Worm (Caenorhabditis elegans) whole organism, late embryonic: Measurements from ENCODE around the gene F19G12.9.

Experiments used
- ceh-45 ChIP-seq: fragments of 200-800 bp; sonication (Bioruptor generic); IDR thresholded peaks from 2 replicates; pipeline ENCODE4 v1.3.6; 2022; ENCODE audit warnings: missing genetic modification reagents, missing genetic modification characterization, missing compliant biosample characterization
- nhr-11 ChIP-seq: fragments of 150-350 bp; optimal IDR thresholded peaks from 2 replicates; lab custom pipeline; 2014; ENCODE audit warnings: missing biosample characterization, missing genetic modification characterization
- tbx-2 ChIP-seq: sonication (generic microtip); optimal IDR thresholded peaks from 2 replicates; lab custom pipeline; 2016; ENCODE audit warnings: missing genetic modification characterization, missing compliant biosample characterization

DNA sequence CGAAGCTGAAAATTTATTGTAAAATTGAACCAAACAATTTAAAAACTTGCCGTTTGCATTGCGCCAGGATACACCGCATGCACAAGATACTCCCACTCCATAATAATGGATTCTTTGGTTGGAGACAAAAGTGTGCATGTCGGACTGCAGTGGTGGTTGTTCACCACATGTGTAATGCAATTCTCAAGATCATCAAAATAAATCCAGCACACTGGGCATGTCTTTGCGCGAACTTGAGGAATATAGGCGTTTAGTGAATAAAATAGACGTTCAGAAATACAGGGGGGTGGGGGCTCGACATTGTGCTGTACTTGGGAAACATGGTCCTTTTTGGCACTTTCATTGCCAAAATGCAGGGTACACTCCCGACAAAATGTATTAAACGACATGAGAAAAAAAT is 7.4 kb downstream of the F19G12.9 start, which contains the start of gene F19G12.11:
- no peak for TF ChIP-seq nhr-11 (tag; lab: Kevin White, UChicago)
- TF ChIP-seq tbx-2 (tag; lab: Kevin White, UChicago): no peak
- no peak for TF ChIP-seq ceh-45 (GFP tag; lab: Robert Waterston, UW)
